Worm (Caenorhabditis elegans) whole organism, late embryonic: ENCODE results near the gene Y38H6C.16.

ENCODE experiments used
- ama-1 ChIP-seq: fragments of 150-350 bp; optimal IDR thresholded peaks from 2 replicates; lab custom pipeline; 2014
- nhr-11 ChIP-seq: fragments of 150-350 bp; optimal IDR thresholded peaks from 2 replicates; lab custom pipeline; 2014; ENCODE audit warnings: missing biosample characterization, missing genetic modification characterization
- pqm-1 ChIP-seq: sonication (generic microtip); optimal IDR thresholded peaks from 2 replicates; lab custom pipeline; 2016; ENCODE audit warnings: missing genetic modification characterization, missing compliant biosample characterization

- no peak for TF ChIP-seq ama-1 (lab: Kevin White, UChicago)
- no peak for TF ChIP-seq pqm-1
- no peak for TF ChIP-seq nhr-11 (tag; lab: Kevin White, UChicago)
These were observed 45.6 kb downstream of the Y38H6C.16 start, which contains the start of gene B0250.5 for ce11 chrV:20493271-20494231.
